Fruit fly (Drosophila melanogaster) whole organism, embryonic: Measurements from ENCODE around the gene ple.

ENCODE experiments used
- Adf1 ChIP-seq: fragments of 200-800 bp; sonication (Bioruptor generic); IDR thresholded peaks from 2 replicates; pipeline ENCODE4 v1.3.6; 2022; ENCODE audit warnings: missing biosample characterization, missing genetic modification characterization
- CG12104 ChIP-seq: fragments of 200-800 bp; sonication (Bioruptor generic); optimal IDR thresholded peaks from 3 replicates; lab custom pipeline; 2016; ENCODE audit warnings: missing biosample characterization, missing genetic modification characterization
- CG12155 ChIP-seq: fragments of 200-800 bp; sonication (Bioruptor generic); optimal IDR thresholded peaks from 3 replicates; lab custom pipeline; 2016; ENCODE audit warnings: missing biosample characterization, missing genetic modification characterization
- CG1233 ChIP-seq: fragments of 200-800 bp; sonication (Bioruptor generic); optimal IDR thresholded peaks from 4 replicates; lab custom pipeline; 2018; ENCODE audit warnings: missing biosample characterization, mild to moderate bottlenecking, missing genetic modification characterization
- CG1792 ChIP-seq: fragments of 200-800 bp; sonication (Bioruptor generic); optimal IDR thresholded peaks from 2 replicates; lab custom pipeline; 2016; ENCODE audit warnings: missing biosample characterization, missing genetic modification characterization
- CG18619 ChIP-seq: fragments of 200-800 bp; sonication (Bioruptor generic); optimal IDR thresholded peaks from 3 replicates; lab custom pipeline; 2017; ENCODE audit warnings: missing biosample characterization, mild to moderate bottlenecking, missing genetic modification characterization
- CG2875 ChIP-seq: fragments of 200-800 bp; sonication (Bioruptor generic); optimal IDR thresholded peaks from 2 replicates; lab custom pipeline; 2017; ENCODE audit warnings: missing biosample characterization, mild to moderate bottlenecking, missing genetic modification characterization, missing genetic modification reagents
- CG33557 ChIP-seq: fragments of 200-800 bp; sonication (Bioruptor generic); optimal IDR thresholded peaks from 2 replicates; lab custom pipeline; 2019; ENCODE audit warnings: missing biosample characterization, mild to moderate bottlenecking, missing genetic modification characterization, moderate library complexity
- CG42726 ChIP-seq: fragments of 200-800 bp; sonication (Bioruptor generic); IDR thresholded peaks from 2 replicates; pipeline ENCODE4 v1.3.6; 2022; ENCODE audit warnings: missing biosample characterization, missing genetic modification characterization; ENCODE audit not compliant: partially characterized antibody
- CG4360 ChIP-seq: fragments of 200-800 bp; sonication (Bioruptor generic); IDR thresholded peaks from 2 replicates; pipeline ENCODE4 v1.3.6; 2022; ENCODE audit warnings: missing biosample characterization, missing genetic modification characterization
- CG6683 ChIP-seq: fragments of 200-800 bp; sonication (Bioruptor generic); optimal IDR thresholded peaks from 2 replicates; lab custom pipeline; 2017; ENCODE audit warnings: missing biosample characterization, mild to moderate bottlenecking, missing genetic modification characterization, missing genetic modification reagents
- CG6791 ChIP-seq: fragments of 200-800 bp; sonication (Bioruptor generic); IDR thresholded peaks from 3 replicates; pipeline ENCODE4 v1.3.6; 2022; ENCODE audit warnings: missing biosample characterization, missing genetic modification characterization; ENCODE audit not compliant: partially characterized antibody
- CG7839 ChIP-seq: fragments of 200-800 bp; sonication (Bioruptor generic); optimal IDR thresholded peaks from 3 replicates; lab custom pipeline; 2018; ENCODE audit warnings: missing biosample characterization, mild to moderate bottlenecking, missing genetic modification characterization, moderate library complexity
- CG7987 ChIP-seq: fragments of 200-800 bp; sonication (Bioruptor generic); optimal IDR thresholded peaks from 2 replicates; lab custom pipeline; 2018; ENCODE audit warnings: missing biosample characterization, mild to moderate bottlenecking, missing genetic modification characterization, moderate library complexity
- Dfd ChIP-seq, 2 experiments: fragments of >200 bp; optimal IDR thresholded peaks; 2 replicates each; lab custom pipeline; 2017; ENCODE audit warnings: missing biosample characterization in 2 of 2, missing genetic modification characterization in 2 of 2
- Dip2 ChIP-seq: fragments of 200-800 bp; sonication (Bioruptor generic); IDR thresholded peaks from 2 replicates; pipeline ENCODE4 v1.3.6; 2022; ENCODE audit warnings: missing biosample characterization, missing genetic modification characterization
- Dip3 ChIP-seq: fragments of 200-800 bp; sonication (Bioruptor generic); optimal IDR thresholded peaks from 3 replicates; lab custom pipeline; 2016; ENCODE audit warnings: missing biosample characterization, missing genetic modification characterization
- HmgZ ChIP-seq: fragments of 200-800 bp; sonication (Bioruptor generic); optimal IDR thresholded peaks from 2 replicates; lab custom pipeline; 2018; ENCODE audit warnings: missing biosample characterization, mild to moderate bottlenecking, missing genetic modification characterization
- Mad ChIP-seq: fragments of 200-800 bp; sonication (Bioruptor generic); optimal IDR thresholded peaks from 2 replicates; lab custom pipeline; 2016; ENCODE audit warnings: missing biosample characterization, missing genetic modification characterization
- Neu2 ChIP-seq: fragments of 200-800 bp; sonication (Bioruptor generic); optimal IDR thresholded peaks from 3 replicates; lab custom pipeline; 2016; ENCODE audit warnings: missing biosample characterization, missing genetic modification characterization, borderline replicate concordance
- Nf-YB ChIP-seq: fragments of 200-800 bp; sonication (Bioruptor generic); optimal IDR thresholded peaks from 3 replicates; lab custom pipeline; 2019; ENCODE audit warnings: missing biosample characterization, mild to moderate bottlenecking, missing genetic modification characterization, moderate library complexity
- Nf-YC ChIP-seq: fragments of 200-800 bp; optimal IDR thresholded peaks from 3 replicates; lab custom pipeline; 2019; ENCODE audit warnings: missing biosample characterization, mild to moderate bottlenecking, missing genetic modification characterization, moderate library complexity
- Opbp ChIP-seq: fragments of 200-800 bp; sonication (Bioruptor generic); IDR thresholded peaks from 3 replicates; pipeline ENCODE4 v1.3.6; 2022; ENCODE audit warnings: missing biosample characterization, missing genetic modification characterization; ENCODE audit not compliant: partially characterized antibody
- Optix ChIP-seq: fragments of 200-800 bp; sonication (Bioruptor generic); IDR thresholded peaks from 3 replicates; pipeline ENCODE4 v1.3.6; 2022; ENCODE audit warnings: missing biosample characterization, missing genetic modification characterization
- Pdp1 ChIP-seq, 2 experiments: fragments of 200-800 bp; sonication (Bioruptor generic); optimal IDR thresholded peaks; 3 replicates each; lab custom pipeline; 2016; ENCODE audit warnings: missing biosample characterization in 2 of 2, missing genetic modification characterization in 2 of 2, mild to moderate bottlenecking in 1 of 2, moderate library complexity in 1 of 2
- Poxn ChIP-seq: fragments of 200-800 bp; sonication (Bioruptor generic); IDR thresholded peaks from 2 replicates; pipeline ENCODE4 v1.3.6; 2022; ENCODE audit warnings: missing biosample characterization, missing genetic modification characterization
- Rfx ChIP-seq: fragments of 200-800 bp; sonication (Bioruptor generic); IDR thresholded peaks from 2 replicates; pipeline ENCODE4 v1.3.6; 2022; ENCODE audit warnings: missing biosample characterization, missing genetic modification characterization
- Sry-β ChIP-seq: fragments of 200-800 bp; sonication (Bioruptor generic); optimal IDR thresholded peaks from 2 replicates; lab custom pipeline; 2018; ENCODE audit warnings: missing biosample characterization, mild to moderate bottlenecking, missing genetic modification characterization, moderate library complexity
- amos ChIP-seq: fragments of 200-800 bp; sonication (Bioruptor generic); IDR thresholded peaks from 2 replicates; pipeline ENCODE4 v1.3.6; 2022; ENCODE audit warnings: missing biosample characterization, missing genetic modification characterization; ENCODE audit not compliant: partially characterized antibody
- dimm ChIP-seq: fragments of 200-800 bp; sonication (Bioruptor generic); IDR thresholded peaks from 2 replicates; pipeline ENCODE4 v1.3.6; 2022; ENCODE audit warnings: missing biosample characterization, missing genetic modification characterization
- en ChIP-seq: fragments of 200-800 bp; sonication (Bioruptor generic); optimal IDR thresholded peaks from 2 replicates; lab custom pipeline; 2016; ENCODE audit warnings: missing biosample characterization, missing genetic modification characterization
- ewg ChIP-seq: fragments of 200-800 bp; sonication (Bioruptor generic); optimal IDR thresholded peaks from 3 replicates; lab custom pipeline; 2017; ENCODE audit warnings: mild to moderate bottlenecking, missing biosample characterization, missing genetic modification reagents, missing genetic modification characterization
- exex ChIP-seq: fragments of 200-800 bp; sonication (Bioruptor generic); optimal IDR thresholded peaks from 4 replicates; lab custom pipeline; 2018; ENCODE audit warnings: missing biosample characterization, mild to moderate bottlenecking, missing genetic modification characterization, moderate library complexity
- gem ChIP-seq: fragments of 200-800 bp; sonication (Bioruptor generic); optimal IDR thresholded peaks from 2 replicates; lab custom pipeline; 2019; ENCODE audit warnings: missing biosample characterization, mild to moderate bottlenecking, missing genetic modification characterization, moderate library complexity
- grau ChIP-seq: fragments of 200-800 bp; optimal IDR thresholded peaks from 3 replicates; lab custom pipeline; 2019; ENCODE audit warnings: missing biosample characterization, mild to moderate bottlenecking, missing genetic modification characterization, moderate library complexity
- grn ChIP-seq: fragments of 200-800 bp; sonication (Bioruptor generic); optimal IDR thresholded peaks from 3 replicates; lab custom pipeline; 2017; ENCODE audit warnings: missing biosample characterization, missing genetic modification characterization
- gro ChIP-seq: fragments of 200-800 bp; sonication (Bioruptor generic); optimal IDR thresholded peaks from 2 replicates; lab custom pipeline; 2016; ENCODE audit warnings: missing biosample characterization, missing genetic modification characterization
- ind ChIP-seq: fragments of 200-800 bp; sonication (Bioruptor generic); optimal IDR thresholded peaks from 3 replicates; lab custom pipeline; 2016; ENCODE audit warnings: missing biosample characterization, missing genetic modification characterization
- jing ChIP-seq: fragments of 200-800 bp; sonication (Bioruptor generic); optimal IDR thresholded peaks from 2 replicates; lab custom pipeline; 2018; ENCODE audit warnings: missing biosample characterization, mild to moderate bottlenecking, missing genetic modification characterization
- lola ChIP-seq, 3 experiments: fragments of >200 bp in 2 of 3; fragments of 200-800 bp in 1 of 3; sonication (Bioruptor generic) in 1 of 3; optimal IDR thresholded peaks; 2 replicates each; lab custom pipeline; 2017 to 2019; ENCODE audit warnings: missing biosample characterization in 3 of 3, missing genetic modification characterization in 3 of 3, mild to moderate bottlenecking in 1 of 3, moderate library complexity in 1 of 3
- phol ChIP-seq: fragments of 200-800 bp; sonication (Bioruptor generic); optimal IDR thresholded peaks from 3 replicates; lab custom pipeline; 2018; ENCODE audit warnings: missing biosample characterization, mild to moderate bottlenecking, missing genetic modification characterization, moderate library complexity
- rib ChIP-seq: fragments of 200-800 bp; sonication (Bioruptor generic); IDR thresholded peaks from 2 replicates; pipeline ENCODE4 v1.3.6; 2022; ENCODE audit warnings: missing biosample characterization, missing genetic modification characterization
- slbo ChIP-seq: fragments of 200-800 bp; sonication (Bioruptor generic); IDR thresholded peaks from 2 replicates; pipeline ENCODE4 v1.3.6; 2022; ENCODE audit warnings: missing biosample characterization, missing genetic modification characterization
- trh ChIP-seq: fragments of 200-800 bp; sonication (Bioruptor generic); optimal IDR thresholded peaks from 2 replicates; lab custom pipeline; 2016; ENCODE audit warnings: missing biosample characterization, missing genetic modification characterization
- zen ChIP-seq: fragments of 200-800 bp; sonication (Bioruptor generic); optimal IDR thresholded peaks from 3 replicates; lab custom pipeline; 2018; ENCODE audit warnings: missing biosample characterization, mild to moderate bottlenecking, missing genetic modification characterization, moderate library complexity

ple gene

DNA sequence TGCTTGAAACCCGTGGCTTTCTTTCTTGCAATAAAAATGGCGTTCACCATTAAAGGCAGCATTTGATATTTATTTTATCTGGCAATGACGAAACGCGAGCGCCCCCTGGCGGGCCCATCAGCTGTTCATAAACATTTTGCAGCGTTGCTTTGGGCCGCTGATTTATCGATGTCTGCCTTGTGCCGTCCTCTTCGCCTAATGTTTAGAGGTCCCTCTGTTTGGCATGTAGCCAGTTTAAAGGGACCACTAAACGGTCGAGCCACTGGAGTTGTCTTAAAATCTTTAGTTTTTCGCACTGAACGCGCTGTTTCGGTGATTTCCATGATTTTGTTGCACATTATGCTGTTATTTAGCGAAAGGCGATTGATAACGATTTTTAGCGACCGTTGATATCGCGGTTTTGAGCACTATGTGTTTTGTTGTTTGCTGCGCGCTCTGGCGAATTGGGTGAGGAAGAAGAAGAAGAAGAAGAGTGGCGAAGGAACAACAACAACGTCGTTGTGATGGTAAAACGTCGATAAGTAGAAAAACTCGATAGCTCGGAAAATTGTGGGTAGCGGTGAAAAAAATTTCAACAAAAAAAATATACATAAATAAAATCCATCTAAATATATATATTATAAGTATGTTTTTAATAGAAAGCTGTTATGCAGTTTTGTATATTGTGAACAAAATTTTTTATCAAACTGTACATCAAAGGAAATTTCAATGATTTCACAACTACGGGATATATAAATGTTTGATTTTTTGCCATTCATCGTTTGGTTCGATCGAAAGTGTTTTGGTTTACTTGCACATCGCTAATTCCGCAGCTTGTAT is 33.2 kb upstream of the ple start, which contains the start of the genes velo and Sbds (continued):
- TF ChIP-seq Adf1 (GFP tag; lab: Robert Waterston, UW): 0 out of 2 replicates have a peak, but pooled peaks have one; percentile 11
- TF ChIP-seq Neu2: no peak
- peak; percentile 9 for TF ChIP-seq CG1233
- TF ChIP-seq Poxn (GFP tag; lab: Robert Waterston, UW): no peak
- peak; percentile 6 to 41 for TF ChIP-seq Pdp1 (GFP tag; optimal IDR thresholded peaks at IDR 0.05; lab: Kevin White, UChicago)
- peak; percentile 69 for TF ChIP-seq HmgZ (tag; lab: Kevin White, UChicago)
- no peak for TF ChIP-seq Optix (GFP tag; lab: Robert Waterston, UW)
- TF ChIP-seq jing (GFP tag; lab: Kevin White, UChicago): no peak
- TF ChIP-seq gem: peak; percentile 72
- peak; percentile 72 for TF ChIP-seq Opbp (GFP tag; lab: Robert Waterston, UW)
- TF ChIP-seq, all 482 proteins: peak for 229

DNA sequence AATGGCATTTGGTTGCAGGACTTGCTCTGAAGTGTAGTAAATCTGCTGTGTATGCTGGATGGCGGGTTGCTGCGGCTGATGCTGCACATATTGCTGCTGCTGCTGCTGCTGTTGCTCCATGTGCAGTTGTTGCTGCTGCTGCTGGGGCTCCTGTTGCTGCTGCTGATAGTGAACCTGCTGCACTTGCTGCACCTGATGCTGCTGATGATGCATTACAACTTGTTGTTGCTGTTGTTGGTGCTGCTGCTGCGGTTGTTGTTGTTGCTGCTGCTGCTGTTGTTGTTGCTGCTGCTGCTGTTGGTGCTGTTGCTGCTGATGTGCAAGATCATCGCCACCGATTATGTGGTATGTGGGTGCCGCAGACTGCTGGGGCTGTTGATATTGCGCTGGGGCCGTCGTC is 31.5 kb upstream of the ple start:
- TF ChIP-seq CG6791: 0 out of 3 replicates have a peak, but pooled peaks have one; percentile 7
- peak in 1 of 2 experiments; percentile 93 for TF ChIP-seq Dfd (GFP tag; optimal IDR thresholded peaks at IDR 0.05; lab: Kevin White, UChicago)
- no peak for TF ChIP-seq Nf-YC (tag; lab: Kevin White, UChicago)
- TF ChIP-seq CG4360 (GFP tag; lab: Robert Waterston, UW): peak; percentile 46; the same call in 1 of the 2 replicates
- TF ChIP-seq Sry-β (GFP tag; lab: Kevin White, UChicago): no peak
- TF ChIP-seq CG12104 (GFP tag; lab: Kevin White, UChicago): no peak
- no peak for TF ChIP-seq CG42726 (GFP tag; lab: Robert Waterston, UW)
- TF ChIP-seq en (GFP tag; lab: Kevin White, UChicago): no peak
- no peak for TF ChIP-seq CG18619 (GFP tag; lab: Kevin White, UChicago)

DNA sequence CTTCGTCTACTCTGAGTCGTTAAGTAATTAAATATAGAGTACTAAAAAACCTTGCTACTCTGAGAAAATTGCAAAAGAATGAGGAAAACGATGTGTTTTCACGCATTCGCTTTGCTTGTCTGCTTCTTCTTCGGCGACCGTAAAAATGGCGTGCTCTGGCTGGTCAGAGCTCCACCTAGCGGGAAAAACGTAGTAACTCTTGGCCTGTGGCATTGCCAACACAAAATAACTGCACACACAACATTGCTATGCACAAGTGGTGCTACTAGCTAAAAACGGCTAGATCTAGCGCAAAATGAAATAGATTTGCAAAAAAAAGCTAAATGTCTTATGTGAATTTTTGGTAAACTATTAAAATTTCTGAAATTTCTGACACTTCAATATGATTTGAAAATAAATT is 27.8 kb upstream of the ple start:
- TF ChIP-seq ewg (GFP tag; lab: Kevin White, UChicago) (peak; percentile 66), dimm (GFP tag; lab: Robert Waterston, UW) (no peak), grau (peak; percentile 61), CG7987 (GFP tag; lab: Kevin White, UChicago) (peak; percentile 28), CG33557 (GFP tag; lab: Kevin White, UChicago) (peak; percentile 9), Dip2 (no peak), CG1792 (GFP tag; lab: Kevin White, UChicago) (no peak), CG12155 (peak; percentile 14), phol (tag; lab: Kevin White, UChicago) (peak; percentile 99), CG6683 (GFP tag; lab: Kevin White, UChicago) (no peak), Dip3 (peak; percentile 8), Poxn (GFP tag; lab: Robert Waterston, UW) (0 out of 2 replicates have a peak, but pooled peaks have one; percentile 12), Rfx (GFP tag; lab: Robert Waterston, UW) (peak; percentile 85), CG7839 (tag; lab: Kevin White, UChicago) (peak; percentile 48), Mad (peak; percentile 44), rib (peak; percentile 75), exex (tag; lab: Kevin White, UChicago) (no peak), slbo (peak; percentile 85), grn (GFP tag; lab: Kevin White, UChicago) (no peak), amos (GFP tag; lab: Robert Waterston, UW) (peak; percentile 50; the same call in 1 of the 2 replicates), gro (peak; percentile 21), lola (GFP tag; optimal IDR thresholded peaks at IDR 0.05; lab: Kevin White, UChicago) (peak in 1 of 3 experiments; percentile 23), zen (tag; lab: Kevin White, UChicago) (peak; percentile 35), trh (GFP tag; lab: Kevin White, UChicago) (no peak), ind (GFP tag; lab: Kevin White, UChicago) (peak; percentile 48), CG2875 (GFP tag; lab: Kevin White, UChicago) (no peak), Nf-YB (GFP tag; lab: Kevin White, UChicago) (peak; percentile 49), CG4360 (GFP tag; lab: Robert Waterston, UW) (peak; percentile 46)
